Fruit fly (Drosophila melanogaster): ENCODE results near the gene GC2.

The GC2 gene

DNA sequence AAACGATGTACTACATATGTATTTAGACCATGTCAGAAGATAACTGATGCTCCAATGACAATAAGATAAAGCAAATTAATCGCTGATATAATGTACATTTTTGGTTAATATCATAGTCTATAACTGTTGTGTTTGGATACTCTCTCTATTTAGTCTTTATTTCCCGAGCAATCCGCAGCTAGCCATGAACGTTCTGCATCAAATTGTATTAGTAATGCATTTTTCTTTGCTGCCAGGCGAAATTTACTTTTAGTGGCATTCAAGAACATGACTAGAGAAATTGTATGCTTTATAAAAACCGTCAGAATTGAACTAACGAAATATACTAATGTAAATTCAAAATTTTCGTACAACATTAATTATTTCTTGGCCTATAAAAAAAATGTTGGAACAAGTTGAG lies at the start of gene GC2:
GC2 (plus strand) TSS at position 301 of the 400 bp plus-strand sequence.
- no peak for TF ChIP-seq Pif1B (GFP tag; optimal IDR thresholded peaks at IDR 0.05)
- no peak for TF ChIP-seq CG9948 (tag; optimal IDR thresholded peaks at IDR 0.05)
- no peak for TF ChIP-seq D1 (tag; optimal IDR thresholded peaks at IDR 0.05)
- TF ChIP-seq EcR (GFP tag; optimal IDR thresholded peaks at IDR 0.05) = no peak
- no peak for TF ChIP-seq fd96Ca (GFP tag; IDR thresholded peaks at IDR 0.05)
- TF ChIP-seq rn (GFP tag; IDR thresholded peaks at IDR 0.05) = no peak
- TF ChIP-seq CG14655 (GFP tag; optimal IDR thresholded peaks at IDR 0.05) = no peak
- TF ChIP-seq CG13204 (GFP tag; optimal IDR thresholded peaks at IDR 0.05) = no peak
- no peak for TF ChIP-seq CG8159 (tag; optimal IDR thresholded peaks at IDR 0.05)
- no peak for TF ChIP-seq CG15710 (tag; optimal IDR thresholded peaks at IDR 0.05)
- TF ChIP-seq Snoo (tag; optimal IDR thresholded peaks at IDR 0.05) = no peak
- TF ChIP-seq CG17806 (tag; optimal IDR thresholded peaks at IDR 0.05) = no peak
- TF ChIP-seq CG10348 (GFP tag; IDR thresholded peaks at IDR 0.05) = no peak
- no peak for TF ChIP-seq CG4496 (GFP tag; IDR thresholded peaks at IDR 0.05)
- no peak for TF ChIP-seq Pif1A (GFP tag; optimal IDR thresholded peaks at IDR 0.05)
- TF ChIP-seq CG32121 (GFP tag; IDR thresholded peaks at IDR 0.05) = no peak
- no peak for TF ChIP-seq CG12605 (GFP tag; IDR thresholded peaks at IDR 0.05)
- TF ChIP-seq CG8301 (tag; optimal IDR thresholded peaks at IDR 0.05) = no peak
- TF ChIP-seq CG34367 (tag; optimal IDR thresholded peaks at IDR 0.05) = no peak
- no peak for TF ChIP-seq gl (tag; optimal IDR thresholded peaks at IDR 0.05)

DNA sequence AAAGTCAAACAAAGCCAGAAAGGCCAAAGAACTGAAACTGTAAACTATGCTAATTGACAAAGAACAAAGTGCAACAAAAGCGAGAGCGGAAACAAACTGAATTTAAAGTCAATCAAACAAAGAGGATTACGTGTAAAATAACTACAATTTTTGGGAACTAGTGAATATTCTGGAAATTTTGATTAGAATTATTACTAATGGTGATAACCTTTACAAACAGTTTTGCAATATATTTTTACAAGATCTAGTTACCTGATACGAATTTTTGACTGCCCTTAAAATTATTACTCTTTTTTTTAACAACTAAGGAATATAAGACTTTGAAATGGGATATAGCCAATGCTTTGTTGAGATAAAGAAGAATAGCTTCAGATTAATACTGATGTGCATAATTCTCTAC lies 40.5 kb upstream of the GC2 start, which contains the start of gene CG14731:
CG14731 (plus strand) TSS at position 301 of the 400 bp plus-strand sequence.
- no peak for TF ChIP-seq CG4496 (GFP tag; IDR thresholded peaks at IDR 0.05)
- TF ChIP-seq CG10348 (GFP tag; IDR thresholded peaks at IDR 0.05) = no peak
- no peak for TF ChIP-seq CG13204 (GFP tag; optimal IDR thresholded peaks at IDR 0.05)
- TF ChIP-seq CG8159 (tag; optimal IDR thresholded peaks at IDR 0.05) = no peak
- TF ChIP-seq Snoo (tag; optimal IDR thresholded peaks at IDR 0.05) = no peak
- no peak for TF ChIP-seq fd96Ca (GFP tag; IDR thresholded peaks at IDR 0.05)
- no peak for TF ChIP-seq CG9948 (tag; optimal IDR thresholded peaks at IDR 0.05)
- no peak for TF ChIP-seq gl (tag; optimal IDR thresholded peaks at IDR 0.05)
- no peak for TF ChIP-seq CG32121 (GFP tag; IDR thresholded peaks at IDR 0.05)
- no peak for TF ChIP-seq EcR (GFP tag; optimal IDR thresholded peaks at IDR 0.05)
- no peak for TF ChIP-seq CG12605 (GFP tag; IDR thresholded peaks at IDR 0.05)

DNA sequence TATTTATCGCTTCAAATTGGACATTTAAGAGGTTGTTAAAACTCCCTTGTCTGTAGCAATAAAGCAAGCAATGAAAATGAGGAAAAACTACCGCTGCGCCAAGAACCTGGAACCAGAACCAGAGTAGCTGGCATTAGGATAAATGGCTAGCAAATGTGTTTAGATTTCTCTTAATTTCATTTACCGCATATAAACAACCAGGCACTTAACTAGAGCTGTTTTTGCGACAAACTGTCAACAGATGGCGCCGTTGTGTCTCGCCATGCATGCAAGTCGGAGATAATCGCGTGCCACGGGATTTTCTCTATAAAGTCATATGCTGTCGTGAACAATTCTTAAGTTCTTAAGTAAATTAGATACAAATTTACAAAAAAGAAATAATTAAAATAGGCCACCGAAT lies 37.6 kb upstream of the GC2 start:
- TF ChIP-seq CG12605 (GFP tag; IDR thresholded peaks at IDR 0.05) (no peak), fd96Ca (GFP tag; IDR thresholded peaks at IDR 0.05) (no peak), CG4496 (GFP tag; IDR thresholded peaks at IDR 0.05) (no peak), CG8301 (tag; optimal IDR thresholded peaks at IDR 0.05) (no peak), rn (GFP tag; IDR thresholded peaks at IDR 0.05) (no peak), Pif1A (GFP tag; optimal IDR thresholded peaks at IDR 0.05) (no peak), CG32121 (GFP tag; IDR thresholded peaks at IDR 0.05) (no peak), CG14655 (GFP tag; optimal IDR thresholded peaks at IDR 0.05) (no peak), CG34367 (tag; optimal IDR thresholded peaks at IDR 0.05) (no peak), Ets98B (GFP tag; IDR thresholded peaks at IDR 0.05) (no peak), CG15710 (tag; optimal IDR thresholded peaks at IDR 0.05) (no peak), D1 (tag; optimal IDR thresholded peaks at IDR 0.05) (no peak), Snoo (tag; optimal IDR thresholded peaks at IDR 0.05) (no peak), CG8159 (tag; optimal IDR thresholded peaks at IDR 0.05) (no peak), CG10348 (GFP tag; IDR thresholded peaks at IDR 0.05) (no peak), CG9948 (tag; optimal IDR thresholded peaks at IDR 0.05) (no peak), EcR (GFP tag; optimal IDR thresholded peaks at IDR 0.05) (no peak)

DNA sequence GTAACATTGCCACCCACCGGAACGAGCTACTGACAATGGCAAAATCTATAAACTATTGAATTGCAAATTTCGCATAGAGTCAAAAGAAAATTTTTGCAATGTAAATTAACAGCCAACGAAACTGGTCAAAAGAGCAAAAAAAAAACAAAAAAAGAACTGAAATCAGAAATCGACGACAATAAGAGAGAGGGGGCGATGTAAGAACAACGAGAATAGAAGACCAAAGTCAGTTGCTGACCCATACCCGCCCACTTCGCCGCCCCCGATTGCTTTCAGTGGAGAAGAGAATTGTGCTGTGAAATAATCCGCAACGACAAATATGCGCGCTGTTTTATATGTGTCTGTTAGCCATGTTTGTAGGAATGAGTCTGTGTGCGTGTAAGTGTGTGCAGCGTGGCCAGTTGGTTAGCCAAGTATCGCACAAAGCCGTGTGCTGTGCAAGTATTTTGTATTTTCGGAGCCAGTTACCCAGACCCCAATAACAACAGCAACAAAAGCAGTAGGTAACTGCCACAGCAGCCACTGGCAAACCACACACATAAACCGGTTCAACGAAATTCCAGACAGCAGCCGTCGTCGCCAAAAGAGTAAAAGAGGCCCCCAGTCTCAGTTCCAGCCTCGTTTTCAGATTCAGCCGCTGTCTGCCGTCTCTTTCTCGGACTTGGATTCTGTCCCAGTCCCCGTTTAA lies 33.9 kb upstream of the GC2 start:
- TF ChIP-seq Snoo (tag; optimal IDR thresholded peaks at IDR 0.05) (no peak), CG8159 (tag; optimal IDR thresholded peaks at IDR 0.05) (peak; percentile 58), CG34367 (tag; optimal IDR thresholded peaks at IDR 0.05) (no peak), CG14655 (GFP tag; optimal IDR thresholded peaks at IDR 0.05) (peak; percentile 64), D1 (tag; optimal IDR thresholded peaks at IDR 0.05) (peak; percentile 7), Pif1B (GFP tag; optimal IDR thresholded peaks at IDR 0.05) (peak; percentile 12), fd96Ca (GFP tag; IDR thresholded peaks at IDR 0.05) (peak; percentile 88), CG9948 (tag; optimal IDR thresholded peaks at IDR 0.05) (peak; percentile 34), CG15710 (tag; optimal IDR thresholded peaks at IDR 0.05) (peak; percentile 18), gl (tag; optimal IDR thresholded peaks at IDR 0.05) (no peak), CG10348 (GFP tag; IDR thresholded peaks at IDR 0.05) (no peak), CG17806 (tag; optimal IDR thresholded peaks at IDR 0.05) (peak; percentile 69), CG4496 (GFP tag; IDR thresholded peaks at IDR 0.05) (peak; percentile 75), EcR (GFP tag; optimal IDR thresholded peaks at IDR 0.05) (peak; percentile 64), Pif1A (GFP tag; optimal IDR thresholded peaks at IDR 0.05) (peak; percentile 10), CG12605 (GFP tag; IDR thresholded peaks at IDR 0.05) (peak; percentile 57; the same call in 1 of the 2 replicates), CG13204 (GFP tag; optimal IDR thresholded peaks at IDR 0.05) (peak; percentile 60), rn (GFP tag; IDR thresholded peaks at IDR 0.05) (peak; percentile 65), Ets98B (GFP tag; IDR thresholded peaks at IDR 0.05) (peak; percentile 72), CG8301 (tag; optimal IDR thresholded peaks at IDR 0.05) (peak; percentile 51), CG32121 (GFP tag; IDR thresholded peaks at IDR 0.05) (peak; percentile 57)

DNA sequence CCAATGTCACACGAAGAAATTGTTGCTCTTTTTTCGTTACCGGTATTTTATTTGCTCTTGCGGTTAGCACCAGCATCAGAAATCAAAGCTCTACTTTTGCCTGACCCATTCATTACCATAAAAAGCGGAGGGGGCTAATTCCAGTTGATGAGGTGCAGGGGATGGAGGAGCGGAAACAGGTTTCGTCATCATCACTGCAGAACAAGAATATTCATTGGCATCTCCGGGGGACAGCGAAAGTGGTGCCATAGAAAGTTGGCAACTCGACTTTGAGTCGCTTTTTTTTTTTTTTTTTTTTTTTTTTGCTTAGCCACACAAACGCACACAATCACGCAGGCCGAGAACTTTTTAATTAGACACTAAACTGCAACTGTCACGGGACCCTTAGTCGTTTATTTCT lies 30.4 kb upstream of the GC2 start:
- TF ChIP-seq CG14655 (GFP tag; optimal IDR thresholded peaks at IDR 0.05) (peak; percentile 17), Pif1A (GFP tag; optimal IDR thresholded peaks at IDR 0.05) (no peak)
